Fruit fly (Drosophila melanogaster) whole organism, embryonic: ENCODE results near the gene Ald2.

ENCODE experiments used
- CG17385 ChIP-seq: fragments of 200-800 bp; sonication (Bioruptor generic); optimal IDR thresholded peaks from 3 replicates; lab custom pipeline; 2018; ENCODE audit warnings: missing biosample characterization, mild to moderate bottlenecking, missing genetic modification characterization
- CG32767 ChIP-seq: fragments of 200-800 bp; sonication (Bioruptor generic); IDR thresholded peaks from 2 replicates; pipeline ENCODE4 v1.3.6; 2022; ENCODE audit warnings: missing biosample characterization, missing genetic modification characterization
- Hr78 ChIP-seq, 2 experiments: fragments of 200-800 bp in 1 of 2; fragments of >200 bp in 1 of 2; sonication (Bioruptor generic) in 1 of 2; optimal IDR thresholded peaks; 2 replicates each; lab custom pipeline; 2017 to 2019; ENCODE audit warnings: missing biosample characterization in 2 of 2, missing genetic modification characterization in 2 of 2, mild to moderate bottlenecking in 1 of 2, moderate library complexity in 1 of 2
- MBD-R2 ChIP-seq: fragments of 200-800 bp; sonication (Bioruptor generic); IDR thresholded peaks from 2 replicates; pipeline ENCODE4 v1.3.6; 2022; ENCODE audit warnings: missing biosample characterization, missing genetic modification characterization
- Six4 ChIP-seq: fragments of 200-800 bp; sonication (Bioruptor generic); optimal IDR thresholded peaks from 2 replicates; lab custom pipeline; 2016; ENCODE audit warnings: missing biosample characterization, missing genetic modification characterization
- odd ChIP-seq: fragments of 200-800 bp; sonication (Bioruptor generic); optimal IDR thresholded peaks from 2 replicates; lab custom pipeline; 2017; ENCODE audit warnings: missing biosample characterization, mild to moderate bottlenecking, missing genetic modification characterization
- scrt ChIP-seq: fragments of 200-800 bp; sonication (Bioruptor generic); optimal IDR thresholded peaks from 2 replicates; lab custom pipeline; 2018; ENCODE audit warnings: missing biosample characterization, mild to moderate bottlenecking, missing genetic modification characterization, moderate library complexity

- TF ChIP-seq CG17385 (GFP tag; lab: Kevin White, UChicago) (no peak), scrt (GFP tag; lab: Kevin White, UChicago) (no peak), odd (no peak), Hr78 (GFP tag; optimal IDR thresholded peaks at IDR 0.05; lab: Kevin White, UChicago) (no peak), CG32767 (GFP tag; lab: Robert Waterston, UW) (no peak), Six4 (GFP tag; lab: Kevin White, UChicago) (no peak), MBD-R2 (no peak)
These were observed 4.1 kb upstream of the Ald2 start for dm6 chr3R:26409780-26410179.
